Fruit fly (Drosophila melanogaster) whole organism, embryonic: ENCODE measurements around the gene Tsr1.
A peak's percentile ranks its signal among the peaks of the same experiment; 100 is the strongest.

Experiments
- Asciz ChIP-seq: fragments of 200-800 bp; sonication (Bioruptor generic); optimal IDR thresholded peaks from 2 replicates; lab custom pipeline; 2017; ENCODE audit warnings: missing biosample characterization, mild to moderate bottlenecking, missing genetic modification characterization, missing genetic modification reagents
- CG10267 ChIP-seq: fragments of 200-800 bp; sonication (Bioruptor generic); optimal IDR thresholded peaks from 2 replicates; lab custom pipeline; 2018; ENCODE audit warnings: missing biosample characterization, mild to moderate bottlenecking, missing genetic modification characterization, moderate library complexity
- CG10543 ChIP-seq: fragments of 200-800 bp; sonication (Bioruptor generic); optimal IDR thresholded peaks from 3 replicates; lab custom pipeline; 2017; ENCODE audit warnings: missing biosample characterization, mild to moderate bottlenecking, missing genetic modification characterization, moderate library complexity
- CG10654 ChIP-seq: fragments of 200-800 bp; sonication (Bioruptor generic); optimal IDR thresholded peaks from 2 replicates; lab custom pipeline; 2016; ENCODE audit warnings: missing biosample characterization, missing genetic modification characterization
- CG11085 ChIP-seq: fragments of 200-800 bp; sonication (Bioruptor generic); IDR thresholded peaks from 2 replicates; pipeline ENCODE4 v1.3.6; 2022; ENCODE audit warnings: missing biosample characterization, missing genetic modification characterization
- CG11560 ChIP-seq: fragments of 200-800 bp; sonication (Bioruptor generic); IDR thresholded peaks from 3 replicates; pipeline ENCODE4 v1.3.6; 2022; ENCODE audit warnings: missing biosample characterization, missing genetic modification characterization
- CG1233 ChIP-seq: fragments of 200-800 bp; sonication (Bioruptor generic); optimal IDR thresholded peaks from 4 replicates; lab custom pipeline; 2018; ENCODE audit warnings: missing biosample characterization, mild to moderate bottlenecking, missing genetic modification characterization
- CG13894 ChIP-seq: fragments of 200-800 bp; sonication (Bioruptor generic); optimal IDR thresholded peaks from 3 replicates; lab custom pipeline; 2018; ENCODE audit warnings: missing biosample characterization, mild to moderate bottlenecking, missing genetic modification characterization, moderate library complexity
- CG15601 ChIP-seq: fragments of 200-800 bp; sonication (Bioruptor generic); optimal IDR thresholded peaks from 3 replicates; lab custom pipeline; 2019; ENCODE audit warnings: missing biosample characterization, mild to moderate bottlenecking, missing genetic modification characterization, moderate library complexity
- CG17361 ChIP-seq: fragments of 200-800 bp; sonication (Bioruptor generic); IDR thresholded peaks from 3 replicates; pipeline ENCODE4 v1.3.6; 2022; ENCODE audit warnings: missing biosample characterization, missing genetic modification characterization
- CG17385 ChIP-seq: fragments of 200-800 bp; sonication (Bioruptor generic); optimal IDR thresholded peaks from 3 replicates; lab custom pipeline; 2018; ENCODE audit warnings: missing biosample characterization, mild to moderate bottlenecking, missing genetic modification characterization
- CG17568 ChIP-seq: fragments of 200-800 bp; sonication (Bioruptor generic); optimal IDR thresholded peaks from 2 replicates; lab custom pipeline; 2018; ENCODE audit warnings: missing biosample characterization, mild to moderate bottlenecking, missing genetic modification characterization, moderate library complexity
- CG2116 ChIP-seq: fragments of 200-800 bp; sonication (Bioruptor generic); optimal IDR thresholded peaks from 3 replicates; lab custom pipeline; 2018; ENCODE audit warnings: missing biosample characterization, mild to moderate bottlenecking, missing genetic modification characterization
- CG2199 ChIP-seq: fragments of 200-800 bp; sonication (Bioruptor generic); IDR thresholded peaks from 3 replicates; pipeline ENCODE4 v1.3.6; 2022; ENCODE audit warnings: missing biosample characterization, missing genetic modification characterization
- CG31388 ChIP-seq: fragments of 200-800 bp; sonication (Bioruptor generic); optimal IDR thresholded peaks from 2 replicates; lab custom pipeline; 2016; ENCODE audit warnings: missing biosample characterization, missing genetic modification characterization
- CG6254 ChIP-seq: fragments of 200-800 bp; sonication (Bioruptor generic); optimal IDR thresholded peaks from 3 replicates; lab custom pipeline; 2017; ENCODE audit warnings: mild to moderate bottlenecking, missing biosample characterization, missing genetic modification reagents, missing genetic modification characterization
- CG7745 ChIP-seq: fragments of 200-800 bp; sonication (Bioruptor generic); optimal IDR thresholded peaks from 2 replicates; lab custom pipeline; 2018; ENCODE audit warnings: missing biosample characterization, mild to moderate bottlenecking, missing genetic modification characterization, moderate library complexity
- CG8281 ChIP-seq: fragments of 200-800 bp; sonication (Bioruptor generic); optimal IDR thresholded peaks from 2 replicates; lab custom pipeline; 2018; ENCODE audit warnings: missing biosample characterization, mild to moderate bottlenecking, missing genetic modification characterization, moderate library complexity
- CG9609 ChIP-seq: fragments of 200-800 bp; sonication (Bioruptor generic); optimal IDR thresholded peaks from 3 replicates; lab custom pipeline; 2016; ENCODE audit warnings: missing biosample characterization, missing genetic modification characterization
- Dref ChIP-seq: fragments of 200-800 bp; sonication (Bioruptor generic); IDR thresholded peaks from 2 replicates; pipeline ENCODE4 v1.3.6; 2022; ENCODE audit warnings: missing biosample characterization, missing genetic modification characterization
- E2f2 ChIP-seq: fragments of 200-800 bp; sonication (Bioruptor generic); IDR thresholded peaks from 2 replicates; pipeline ENCODE4 v1.3.6; 2022; ENCODE audit warnings: missing biosample characterization, missing genetic modification characterization
- ERR ChIP-seq: fragments of 200-800 bp; sonication (Bioruptor generic); optimal IDR thresholded peaks from 2 replicates; lab custom pipeline; 2016; ENCODE audit warnings: missing biosample characterization, missing genetic modification characterization
- GATAe ChIP-seq: fragments of 200-800 bp; sonication (Bioruptor generic); conservative IDR thresholded peaks from 2 replicates; pipeline ENCODE4 v1.3.6; 2022; ENCODE audit warnings: missing biosample characterization, missing genetic modification characterization
- HLH4C ChIP-seq: fragments of 200-800 bp; sonication (Bioruptor generic); IDR thresholded peaks from 3 replicates; pipeline ENCODE4 v1.3.6; 2022; ENCODE audit warnings: missing biosample characterization, missing genetic modification characterization; ENCODE audit not compliant: partially characterized antibody
- MBD-R2 ChIP-seq: fragments of 200-800 bp; sonication (Bioruptor generic); IDR thresholded peaks from 2 replicates; pipeline ENCODE4 v1.3.6; 2022; ENCODE audit warnings: missing biosample characterization, missing genetic modification characterization
- MTF-1 ChIP-seq: fragments of 200-800 bp; sonication (Bioruptor generic); optimal IDR thresholded peaks from 2 replicates; lab custom pipeline; 2018; ENCODE audit warnings: missing biosample characterization, mild to moderate bottlenecking, missing genetic modification characterization, borderline replicate concordance
- Mes4 ChIP-seq: fragments of 200-800 bp; sonication (Bioruptor generic); optimal IDR thresholded peaks from 2 replicates; lab custom pipeline; 2016; ENCODE audit warnings: missing biosample characterization, missing genetic modification characterization
- Nf-YC ChIP-seq: fragments of 200-800 bp; optimal IDR thresholded peaks from 3 replicates; lab custom pipeline; 2019; ENCODE audit warnings: missing biosample characterization, mild to moderate bottlenecking, missing genetic modification characterization, moderate library complexity
- Sry-δ ChIP-seq: fragments of 200-800 bp; sonication (Bioruptor generic); optimal IDR thresholded peaks from 2 replicates; lab custom pipeline; 2016; ENCODE audit warnings: missing biosample characterization, missing genetic modification characterization
- Taf1 ChIP-seq: fragments of 200-800 bp; sonication (Bioruptor generic); IDR thresholded peaks from 2 replicates; pipeline ENCODE4 v1.3.6; 2022; ENCODE audit warnings: missing biosample characterization, missing genetic modification characterization
- ato ChIP-seq: fragments of 200-800 bp; sonication (Bioruptor generic); IDR thresholded peaks from 2 replicates; pipeline ENCODE4 v1.3.6; 2022; ENCODE audit warnings: missing biosample characterization, missing genetic modification characterization; ENCODE audit not compliant: partially characterized antibody
- bab2 ChIP-seq: fragments of 200-800 bp; sonication (Bioruptor generic); optimal IDR thresholded peaks from 2 replicates; lab custom pipeline; 2016; ENCODE audit warnings: missing biosample characterization, missing genetic modification characterization
- cg ChIP-seq: fragments of 200-800 bp; sonication (Bioruptor generic); optimal IDR thresholded peaks from 3 replicates; lab custom pipeline; 2019; ENCODE audit warnings: missing biosample characterization, mild to moderate bottlenecking, missing genetic modification characterization, moderate library complexity
- dan ChIP-seq: fragments of 200-800 bp; sonication (Bioruptor generic); IDR thresholded peaks from 2 replicates; pipeline ENCODE4 v1.3.6; 2022; ENCODE audit warnings: missing biosample characterization, missing genetic modification characterization
- dmrt11E ChIP-seq: fragments of 200-800 bp; sonication (Bioruptor generic); optimal IDR thresholded peaks from 3 replicates; lab custom pipeline; 2018; ENCODE audit warnings: missing biosample characterization, mild to moderate bottlenecking, missing genetic modification characterization, moderate library complexity
- esg ChIP-seq: fragments of 200-800 bp; sonication (Bioruptor generic); conservative IDR thresholded peaks from 2 replicates; pipeline ENCODE4 v1.3.6; 2022; ENCODE audit warnings: missing biosample characterization, missing genetic modification characterization
- ewg ChIP-seq: fragments of 200-800 bp; sonication (Bioruptor generic); optimal IDR thresholded peaks from 3 replicates; lab custom pipeline; 2017; ENCODE audit warnings: mild to moderate bottlenecking, missing biosample characterization, missing genetic modification reagents, missing genetic modification characterization
- gem ChIP-seq: fragments of 200-800 bp; sonication (Bioruptor generic); optimal IDR thresholded peaks from 2 replicates; lab custom pipeline; 2019; ENCODE audit warnings: missing biosample characterization, mild to moderate bottlenecking, missing genetic modification characterization, moderate library complexity
- hbn ChIP-seq: fragments of 200-800 bp; sonication (Bioruptor generic); IDR thresholded peaks from 2 replicates; pipeline ENCODE4 v1.3.6; 2022; ENCODE audit warnings: missing biosample characterization, missing genetic modification characterization; ENCODE audit not compliant: partially characterized antibody
- hkb ChIP-seq, 2 experiments: fragments of 200-800 bp in 1 of 2; fragments of >200 bp in 1 of 2; sonication (Bioruptor generic) in 1 of 2; IDR thresholded peaks in 1 of 2; optimal IDR thresholded peaks in 1 of 2; 2 replicates each; pipeline versions ENCODE4 v1.3.6 to Lab custom; 2017 to 2022; ENCODE audit warnings: missing biosample characterization in 1 of 2, missing genetic modification characterization in 1 of 2
- kay ChIP-seq: fragments of 200-800 bp; sonication (Bioruptor generic); optimal IDR thresholded peaks from 2 replicates; lab custom pipeline; 2016; ENCODE audit warnings: missing biosample characterization, missing genetic modification characterization
- lbe ChIP-seq: fragments of 200-800 bp; sonication (Bioruptor generic); optimal IDR thresholded peaks from 2 replicates; lab custom pipeline; 2016; ENCODE audit warnings: missing biosample characterization, mild to moderate bottlenecking, missing genetic modification characterization
- oc ChIP-seq: fragments of 200-800 bp; sonication (Bioruptor generic); optimal IDR thresholded peaks from 2 replicates; lab custom pipeline; 2018; ENCODE audit warnings: missing biosample characterization, mild to moderate bottlenecking, missing genetic modification characterization, moderate library complexity
- repo ChIP-seq: fragments of 200-800 bp; sonication (Bioruptor generic); optimal IDR thresholded peaks from 2 replicates; lab custom pipeline; 2016; ENCODE audit warnings: missing biosample characterization, missing genetic modification characterization
- shn ChIP-seq: fragments of 200-800 bp; sonication (Bioruptor generic); optimal IDR thresholded peaks from 3 replicates; lab custom pipeline; 2016; ENCODE audit warnings: missing biosample characterization, missing genetic modification characterization
- slp2 ChIP-seq: fragments of 200-800 bp; sonication (Bioruptor generic); optimal IDR thresholded peaks from 2 replicates; lab custom pipeline; 2016; ENCODE audit warnings: missing biosample characterization, missing genetic modification characterization
- sug ChIP-seq: fragments of 200-800 bp; optimal IDR thresholded peaks from 2 replicates; lab custom pipeline; 2019; ENCODE audit warnings: missing biosample characterization, mild to moderate bottlenecking, missing genetic modification characterization, moderate library complexity
- toy ChIP-seq: fragments of 200-800 bp; sonication (Bioruptor generic); IDR thresholded peaks from 2 replicates; pipeline ENCODE4 v1.3.6; 2022; ENCODE audit warnings: missing biosample characterization, missing genetic modification characterization
- twi ChIP-seq: fragments of 200-800 bp; optimal IDR thresholded peaks from 2 replicates; lab custom pipeline; 2019; ENCODE audit warnings: missing biosample characterization, mild to moderate bottlenecking, missing genetic modification characterization, moderate library complexity
- vvl ChIP-seq: fragments of 200-800 bp; sonication (Bioruptor generic); IDR thresholded peaks from 2 replicates; pipeline ENCODE4 v1.3.6; 2022; ENCODE audit warnings: missing biosample characterization, missing genetic modification characterization

Gene Tsr1

DNA sequence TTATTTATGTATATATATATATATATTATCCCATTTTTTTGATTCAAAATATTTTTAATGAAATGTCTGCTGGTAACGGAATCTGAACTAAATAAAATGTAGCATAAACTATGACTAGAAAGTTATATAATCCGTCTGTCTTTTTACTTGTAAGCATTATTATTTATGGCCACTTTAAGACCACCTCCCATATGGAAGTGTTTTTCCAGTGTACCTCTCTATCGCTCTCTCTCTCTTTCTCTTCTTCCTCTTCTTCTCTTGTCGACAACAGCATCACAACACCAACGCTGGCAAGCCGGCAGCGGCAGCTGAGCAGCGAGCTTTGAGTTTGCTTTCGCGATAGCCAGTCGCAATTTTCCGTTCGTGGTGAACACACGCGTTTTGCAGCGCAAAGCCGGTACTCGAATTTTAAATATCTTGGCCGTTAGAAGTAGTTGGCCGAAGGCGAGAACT lies 47.2 kb downstream of the Tsr1 start, which contains the start of gene rgn (continued):
- no peak for TF ChIP-seq slp2 (GFP tag; lab: Kevin White, UChicago)
- TF ChIP-seq lbe (GFP tag; lab: Kevin White, UChicago), result no peak
- peak; percentile 9 for TF ChIP-seq Sry-δ (GFP tag; lab: Kevin White, UChicago)
- no peak for TF ChIP-seq cg
- TF ChIP-seq CG2116 (GFP tag; lab: Kevin White, UChicago), result no peak
- peak; percentile 40 for TF ChIP-seq CG13894 (tag; lab: Kevin White, UChicago)
- TF ChIP-seq CG11085 (GFP tag; lab: Robert Waterston, UW), result peak; percentile 48; the same call in 1 of the 2 replicates
- TF ChIP-seq MTF-1, result no peak
- TF ChIP-seq hbn, result no peak
- TF ChIP-seq CG10267, result peak; percentile 48
- TF ChIP-seq CG15601 (tag; lab: Kevin White, UChicago), result no peak
- 0 out of 2 replicates have a peak, but pooled peaks have one; percentile 31 for TF ChIP-seq toy (GFP tag; lab: Robert Waterston, UW)
- TF ChIP-seq CG10543 (GFP tag; lab: Kevin White, UChicago), result peak; percentile 45
- peak; percentile 52 for TF ChIP-seq Asciz (GFP tag; lab: Kevin White, UChicago)
- peak; percentile 2 for TF ChIP-seq repo (GFP tag; lab: Kevin White, UChicago)
- TF ChIP-seq CG17385 (GFP tag; lab: Kevin White, UChicago), result peak; percentile 87
- TF ChIP-seq Nf-YC (tag; lab: Kevin White, UChicago), result peak; percentile 63
- TF ChIP-seq CG2199 (GFP tag; lab: Robert Waterston, UW), result peak; percentile 46; the same call in 1 of the 3 replicates
- TF ChIP-seq CG10654 (GFP tag; lab: Kevin White, UChicago), result peak; percentile 56
- TF ChIP-seq Taf1 (GFP tag; lab: Robert Waterston, UW), result peak; percentile 78
- peak; percentile 43; the same call in 1 of the 2 replicates for TF ChIP-seq GATAe
- peak; percentile 13 for TF ChIP-seq CG17568
- peak; percentile 68 for TF ChIP-seq CG1233 (GFP tag; lab: Kevin White, UChicago)
- TF ChIP-seq CG9609, result peak; percentile 70
- no peak for TF ChIP-seq CG7745 (tag; lab: Kevin White, UChicago)
- peak; percentile 42 for TF ChIP-seq ewg
- TF ChIP-seq esg, result peak; percentile 53; the same call in 1 of the 2 replicates
- TF ChIP-seq CG17361 (GFP tag; lab: Robert Waterston, UW), result peak; percentile 87
- no peak for TF ChIP-seq dan (GFP tag; lab: Robert Waterston, UW)
- no peak for TF ChIP-seq Dref (GFP tag; lab: Robert Waterston, UW)
- TF ChIP-seq CG8281 (tag; lab: Kevin White, UChicago), result peak; percentile 50
- TF ChIP-seq gem (tag; lab: Kevin White, UChicago), result peak; percentile 90
- TF ChIP-seq HLH4C (GFP tag; lab: Robert Waterston, UW), result no peak
- peak; percentile 3 for TF ChIP-seq ERR
- peak; percentile 48 for TF ChIP-seq shn (GFP tag; lab: Kevin White, UChicago)
- peak; percentile 55 for TF ChIP-seq oc (tag; lab: Kevin White, UChicago)
- no peak for TF ChIP-seq Mes4 (GFP tag; lab: Kevin White, UChicago)
- TF ChIP-seq E2f2 (GFP tag; lab: Robert Waterston, UW), result peak; percentile 53
- peak; percentile 53 for TF ChIP-seq sug (tag; lab: Kevin White, UChicago)
- no peak for TF ChIP-seq CG6254
- peak; percentile 54; the same call in 1 of the 2 replicates for TF ChIP-seq MBD-R2
- no peak for TF ChIP-seq hkb (optimal IDR thresholded peaks at IDR 0.05; lab: Kevin White, UChicago)
- peak; percentile 78 for TF ChIP-seq hkb (GFP tag; IDR thresholded peaks at IDR 0.05; lab: Robert Waterston, UW)
- TF ChIP-seq CG11560 (tag; lab: Robert Waterston, UW), result no peak
- TF ChIP-seq ato, result no peak
- TF ChIP-seq kay (GFP tag; lab: Kevin White, UChicago), result peak; percentile 49
- TF ChIP-seq CG31388 (GFP tag; lab: Kevin White, UChicago), result no peak
- TF ChIP-seq vvl (GFP tag; lab: Robert Waterston, UW), result peak; percentile 77
- no peak for TF ChIP-seq twi
- TF ChIP-seq bab2 (GFP tag; lab: Kevin White, UChicago), result peak; percentile 45
- TF ChIP-seq dmrt11E (tag; lab: Kevin White, UChicago), result no peak
